Worm (Caenorhabditis elegans): ENCODE data around the gene C31E10.6.

The C31E10.6 gene

ce11 chrX:14015808-14016207, 19.7 kb downstream of the C31E10.6 start:
- TF ChIP-seq ztf-3 (GFP tag; optimal IDR thresholded peaks at IDR 0.05) (peak; percentile 63), F22D6.2 (tag; optimal IDR thresholded peaks at IDR 0.05) (peak; percentile 38), let-526 (GFP tag; IDR thresholded peaks at IDR 0.05) (peak; percentile 44; the same call in 1 of the 2 replicates), tbp1 (GFP tag; optimal IDR thresholded peaks at IDR 0.05) (peak; percentile 98), somi-1 (GFP tag; optimal IDR thresholded peaks at IDR 0.05) (peak; percentile 77), him-1 (tag; optimal IDR thresholded peaks at IDR 0.05) (peak; percentile 89), lin-26 (GFP tag; IDR thresholded peaks at IDR 0.05) (peak; percentile 89), snpc-1.3 (tag; optimal IDR thresholded peaks at IDR 0.05; ENCODE audit: insufficient read depth) (peak; percentile 84), rec-8 (tag; optimal IDR thresholded peaks at IDR 0.05) (peak; percentile 70 to 85), dpff-1 (tag; optimal IDR thresholded peaks at IDR 0.05) (no peak), ceh-27 (GFP tag; optimal IDR thresholded peaks at IDR 0.05) (peak; percentile 76), D2030.7 (GFP tag; IDR thresholded peaks at IDR 0.05) (peak; percentile 61), lin-35 (GFP tag; optimal IDR thresholded peaks at IDR 0.05) (peak in 1 of 3 experiments; percentile 74), nhr-120 (GFP tag; IDR thresholded peaks at IDR 0.05) (no peak), snpc-1.1 (tag; optimal IDR thresholded peaks at IDR 0.05; ENCODE audit: insufficient read depth) (peak; percentile 52), chd-7 (tag; optimal IDR thresholded peaks at IDR 0.05) (peak; percentile 87), sptf-2 (GFP tag; optimal IDR thresholded peaks at IDR 0.05) (no peak), K12H6.12 (tag; optimal IDR thresholded peaks at IDR 0.05) (peak; percentile 45), ztf-25 (GFP tag; IDR thresholded peaks at IDR 0.05) (peak; percentile 83; the same call in 1 of the 2 replicates), ceh-91 (GFP tag; IDR thresholded peaks at IDR 0.05) (no peak), atf-7 (tag; optimal IDR thresholded peaks at IDR 0.05) (peak; percentile 75), xnd-1 (tag; optimal IDR thresholded peaks at IDR 0.05) (no peak), ceh-40 (GFP tag; IDR thresholded peaks at IDR 0.05) (0 out of 2 replicates have a peak, but pooled peaks have one; percentile 75), let-607 (tag; optimal IDR thresholded peaks at IDR 0.05) (peak; percentile 51 to 74), ama-1 (optimal IDR thresholded peaks at IDR 0.05) (no peak), ama-1 (GFP tag; optimal IDR thresholded peaks at IDR 0.05) (peak in 1 of 2 experiments; percentile 57), gei-17 (GFP tag; optimal IDR thresholded peaks at IDR 0.05) (peak; percentile 68), dox-1 (GFP tag; IDR thresholded peaks at IDR 0.05) (peak; percentile 81), fkh-3 (tag; optimal IDR thresholded peaks at IDR 0.05) (peak; percentile 72), ekl-4 (GFP tag; IDR thresholded peaks at IDR 0.05) (peak; percentile 73; the same call in 1 of the 2 replicates), K11D2.4 (GFP tag; IDR thresholded peaks at IDR 0.05) (peak; percentile 75), hsf-1 (GFP tag; IDR thresholded peaks at IDR 0.05) (peak; percentile 60; the same call in 1 of the 2 replicates), hrde-1 (tag; optimal IDR thresholded peaks at IDR 0.05; ENCODE audit: borderline replicate concordance) (peak; percentile 67), F23B12.7 (tag; optimal IDR thresholded peaks at IDR 0.05; ENCODE audit: insufficient read depth) (peak; percentile 72), hmg-20 (GFP tag; IDR thresholded peaks at IDR 0.05) (peak; percentile 68; the same call in 1 of the 2 replicates), ets-4 (GFP tag; optimal IDR thresholded peaks at IDR 0.05) (no peak), madf-6 (GFP tag; IDR thresholded peaks at IDR 0.05) (peak; percentile 65; the same call in 1 of the 2 replicates), lsy-27 (tag; optimal IDR thresholded peaks at IDR 0.05; ENCODE audit: borderline replicate concordance, insufficient read depth) (no peak), nhr-80 (tag; optimal IDR thresholded peaks at IDR 0.05) (peak; percentile 41), Y53F4B.3 (GFP tag; IDR thresholded peaks at IDR 0.05) (no peak), ccch-3 (GFP tag; optimal IDR thresholded peaks at IDR 0.05) (no peak), egl-44 (GFP tag; IDR thresholded peaks at IDR 0.05) (peak; percentile 73), tbx-9 (tag; optimal IDR thresholded peaks at IDR 0.05; ENCODE audit: borderline replicate concordance) (no peak), ceh-100 (GFP tag; IDR thresholded peaks at IDR 0.05) (peak; percentile 46; the same call in 1 of the 2 replicates), lin-40 (tag; optimal IDR thresholded peaks at IDR 0.05) (peak; percentile 90), ztf-18 (tag; optimal IDR thresholded peaks at IDR 0.05) (peak; percentile 54), B0019.2 (GFP tag; conservative IDR thresholded peaks at IDR 0.05) (0 out of 2 replicates have a peak, but pooled peaks have one; percentile 23)

Measured in whole organism, young adult.